Fruit fly (Drosophila melanogaster): Measurements from ENCODE around the gene CG45154.

The CG45154 gene

DNA sequence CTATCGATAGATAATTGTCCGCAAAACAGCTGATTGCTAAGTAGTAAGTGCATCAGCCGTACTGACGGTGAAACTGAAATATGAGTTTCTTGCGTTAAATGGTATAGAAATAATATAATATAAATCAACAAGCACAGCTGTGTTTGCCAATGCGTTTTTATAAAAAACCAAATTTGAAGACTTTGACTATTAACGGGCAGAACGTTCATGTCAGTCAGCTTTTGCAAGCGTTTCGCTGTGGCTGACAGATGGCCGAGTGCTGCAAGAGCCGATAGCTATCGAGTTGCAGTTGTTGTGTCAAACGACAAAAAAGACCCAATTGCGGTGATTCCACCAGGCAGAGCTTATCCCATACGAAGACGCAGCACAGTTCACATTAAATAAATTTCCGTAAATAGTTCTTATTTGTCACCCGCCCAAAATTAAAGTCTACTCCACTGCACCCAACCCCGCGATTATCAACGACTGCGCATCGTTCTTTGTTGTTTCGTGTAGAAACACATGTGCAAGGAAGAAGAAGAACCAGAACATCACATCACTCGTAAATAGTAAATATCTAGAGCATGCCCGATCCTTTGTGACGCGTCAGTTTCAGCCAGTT is 29.9 kb downstream of the CG45154 start, which contains the start of the genes unc and CG15445 (continued):
- TF ChIP-seq CG14860 (GFP tag; IDR thresholded peaks at IDR 0.05; ENCODE audit: partially characterized antibody): peak; percentile 82
- TF ChIP-seq CG6689 (GFP tag; IDR thresholded peaks at IDR 0.05): no peak
- TF ChIP-seq zen2 (GFP tag; IDR thresholded peaks at IDR 0.05; ENCODE audit: partially characterized antibody): peak; percentile 34; the same call in 1 of the 3 replicates
- TF ChIP-seq sob (GFP tag; IDR thresholded peaks at IDR 0.05): peak; percentile 65; the same call in 1 of the 2 replicates
- peak; percentile 53 for TF ChIP-seq CG14710 (tag; optimal IDR thresholded peaks at IDR 0.05)
- TF ChIP-seq Fer2 (tag; optimal IDR thresholded peaks at IDR 0.05): no peak
- TF ChIP-seq NC2α (GFP tag; optimal IDR thresholded peaks at IDR 0.05): no peak
- no peak; the same call in 2 of the 3 replicates for TF ChIP-seq CG17361 (GFP tag; IDR thresholded peaks at IDR 0.05)
- no peak for TF ChIP-seq Side (GFP tag; optimal IDR thresholded peaks at IDR 0.05)
- TF ChIP-seq vvl (GFP tag; IDR thresholded peaks at IDR 0.05): no peak
- peak; percentile 78 for TF ChIP-seq HLH4C (GFP tag; IDR thresholded peaks at IDR 0.05; ENCODE audit: partially characterized antibody)
- peak in 1 of 2 experiments; percentile 9 for TF ChIP-seq dpn (GFP tag; optimal IDR thresholded peaks at IDR 0.05)
- TF ChIP-seq Fer1 (GFP tag; optimal IDR thresholded peaks at IDR 0.05): no peak
- no peak for TF ChIP-seq CG1792 (GFP tag; optimal IDR thresholded peaks at IDR 0.05)
- peak; percentile 19 for TF ChIP-seq CG9437 (GFP tag; optimal IDR thresholded peaks at IDR 0.05)
- TF ChIP-seq CG32532 (GFP tag; IDR thresholded peaks at IDR 0.05): peak; percentile 59
- TF ChIP-seq sna (GFP tag; IDR thresholded peaks at IDR 0.05; ENCODE audit: partially characterized antibody): peak; percentile 68; the same call in 1 of the 2 replicates
- TF ChIP-seq CG17385 (GFP tag; optimal IDR thresholded peaks at IDR 0.05): peak; percentile 83
- no peak for TF ChIP-seq D19A (tag; optimal IDR thresholded peaks at IDR 0.05)
- peak; percentile 34 for TF ChIP-seq Xbp1 (GFP tag; optimal IDR thresholded peaks at IDR 0.05)
- TF ChIP-seq trem (tag; optimal IDR thresholded peaks at IDR 0.05): peak; percentile 46
- peak; percentile 31 for TF ChIP-seq CG12155 (GFP tag; optimal IDR thresholded peaks at IDR 0.05)
- TF ChIP-seq BEAF-32 (GFP tag; optimal IDR thresholded peaks at IDR 0.05): peak; percentile 94
- TF ChIP-seq sug (tag; optimal IDR thresholded peaks at IDR 0.05): no peak
- peak; percentile 13 for TF ChIP-seq pho (GFP tag; optimal IDR thresholded peaks at IDR 0.05)
- TF ChIP-seq HmgD (GFP tag; optimal IDR thresholded peaks at IDR 0.05): peak; percentile 72
- no peak for TF ChIP-seq cato (GFP tag; optimal IDR thresholded peaks at IDR 0.05; ENCODE audit: borderline replicate concordance)
- TF ChIP-seq CG17359 (tag; optimal IDR thresholded peaks at IDR 0.05): no peak
- no peak for TF ChIP-seq Meics (GFP tag; optimal IDR thresholded peaks at IDR 0.05)
- TF ChIP-seq kah (GFP tag; optimal IDR thresholded peaks at IDR 0.05): no peak
- TF ChIP-seq CG14014 (GFP tag; IDR thresholded peaks at IDR 0.05): no peak
- 0 out of 2 replicates have a peak, but pooled peaks have one; percentile 25 for TF ChIP-seq CG31441 (GFP tag; IDR thresholded peaks at IDR 0.05)
- TF ChIP-seq gcm2 (GFP tag; optimal IDR thresholded peaks at IDR 0.05): no peak
- TF ChIP-seq CG17186 (GFP tag; optimal IDR thresholded peaks at IDR 0.05): peak; percentile 44
- no peak for TF ChIP-seq peb (GFP tag; IDR thresholded peaks at IDR 0.05)
- TF ChIP-seq CTCF (GFP tag; optimal IDR thresholded peaks at IDR 0.05): peak; percentile 27
- TF ChIP-seq CG18599 (GFP tag; optimal IDR thresholded peaks at IDR 0.05): no peak
- peak; percentile 4 for TF ChIP-seq tin (GFP tag; optimal IDR thresholded peaks at IDR 0.05)
- no peak for TF ChIP-seq Fer3 (tag; optimal IDR thresholded peaks at IDR 0.05)
- TF ChIP-seq stc (GFP tag; IDR thresholded peaks at IDR 0.05): no peak
- TF ChIP-seq CG12299 (tag; optimal IDR thresholded peaks at IDR 0.05): no peak
- TF ChIP-seq mld (GFP tag; IDR thresholded peaks at IDR 0.05; ENCODE audit: partially characterized antibody): peak; percentile 72; the same call in 2 of the 3 replicates
- no peak for TF ChIP-seq CG8944 (GFP tag; optimal IDR thresholded peaks at IDR 0.05)
- no peak for TF ChIP-seq CG15269 (tag; optimal IDR thresholded peaks at IDR 0.05)
- peak; percentile 29 for TF ChIP-seq disco-r (GFP tag; optimal IDR thresholded peaks at IDR 0.05)
- TF ChIP-seq Lhr (GFP tag; optimal IDR thresholded peaks at IDR 0.05): peak; percentile 53
- TF ChIP-seq phol (tag; optimal IDR thresholded peaks at IDR 0.05): peak; percentile 42
- TF ChIP-seq Adf1 (GFP tag; IDR thresholded peaks at IDR 0.05): no peak
- no peak for TF ChIP-seq CG15696 (tag; optimal IDR thresholded peaks at IDR 0.05)
- TF ChIP-seq Dbx (GFP tag; IDR thresholded peaks at IDR 0.05): no peak

All from whole organism, embryonic.